Worm (Caenorhabditis elegans) whole organism, L2 larva: ENCODE measurements around the gene str-69.

Experiments used
- R02D3.7 ChIP-seq: fragments of 150-350 bp; optimal IDR thresholded peaks from 2 replicates; lab custom pipeline; 2014; ENCODE audit warnings: missing biosample characterization, missing genetic modification characterization
- ZK546.5 ChIP-seq: sonication (generic microtip); optimal IDR thresholded peaks from 2 replicates; lab custom pipeline; 2017; ENCODE audit warnings: missing biosample characterization, missing genetic modification characterization
- aly-2 ChIP-seq: fragments of 150-350 bp; optimal IDR thresholded peaks from 2 replicates; lab custom pipeline; 2014; ENCODE audit warnings: missing biosample characterization, missing genetic modification characterization
- ceh-16 ChIP-seq: fragments of 150-350 bp; optimal IDR thresholded peaks from 2 replicates; lab custom pipeline; 2014; ENCODE audit warnings: missing biosample characterization, missing genetic modification characterization
- fos-1 ChIP-seq: fragments of 150-350 bp; optimal IDR thresholded peaks from 2 replicates; lab custom pipeline; 2014; ENCODE audit warnings: missing biosample characterization, missing genetic modification characterization
- lin-11 ChIP-seq: fragments of 150-350 bp; sonication (generic microtip); optimal IDR thresholded peaks from 2 replicates; lab custom pipeline; 2014; ENCODE audit warnings: missing biosample characterization, missing genetic modification characterization, inconsistent platforms, mixed read lengths
- lin-13 ChIP-seq: fragments of 150-350 bp; optimal IDR thresholded peaks from 2 replicates; lab custom pipeline; 2014; ENCODE audit warnings: missing biosample characterization, missing genetic modification reagents, missing genetic modification characterization
- mab-5 ChIP-seq: fragments of 150-350 bp; optimal IDR thresholded peaks from 2 replicates; lab custom pipeline; 2014; ENCODE audit warnings: missing biosample characterization, missing genetic modification characterization
- nhr-10 ChIP-seq: sonication (generic microtip); optimal IDR thresholded peaks from 2 replicates; lab custom pipeline; 2017; ENCODE audit warnings: missing biosample characterization, missing genetic modification characterization
- nhr-11 ChIP-seq: fragments of 150-350 bp; optimal IDR thresholded peaks from 2 replicates; lab custom pipeline; 2014; ENCODE audit warnings: missing biosample characterization, missing genetic modification characterization
- nhr-25 ChIP-seq: fragments of 150-350 bp; sonication (generic microtip); optimal IDR thresholded peaks from 3 replicates; lab custom pipeline; 2014; ENCODE audit warnings: missing biosample characterization, missing genetic modification characterization
- unc-39 ChIP-seq: fragments of 150-350 bp; optimal IDR thresholded peaks from 2 replicates; lab custom pipeline; 2014; ENCODE audit warnings: missing biosample characterization, missing genetic modification characterization

DNA sequence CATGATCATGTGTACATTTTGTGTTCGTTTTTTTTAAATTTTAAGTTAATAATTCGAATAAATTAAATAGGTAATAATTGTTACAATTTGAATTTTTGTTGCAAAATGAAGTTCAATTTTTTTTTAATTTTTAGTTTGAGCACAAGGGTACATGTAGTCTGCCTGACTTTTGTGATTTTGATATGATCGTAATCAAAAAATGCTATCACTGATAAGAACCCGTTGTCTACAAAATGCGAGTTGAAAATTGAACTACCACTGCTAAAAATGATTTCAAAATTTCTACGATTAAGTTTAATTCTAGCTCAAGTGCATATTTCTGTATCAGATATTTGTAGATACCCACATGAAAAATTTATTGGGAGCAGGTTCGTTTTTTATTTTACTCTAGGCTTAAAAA is 12.5 kb upstream of the str-69 start, which contains the start of gene clec-210:
- TF ChIP-seq unc-39 (no peak), nhr-11 (tag; lab: Kevin White, UChicago) (no peak), ZK546.5 (tag; lab: Kevin White, UChicago) (no peak), lin-13 (GFP tag; lab: Kevin White, UChicago) (no peak), aly-2 (tag; lab: Kevin White, UChicago) (no peak), nhr-10 (no peak), ceh-16 (tag; lab: Kevin White, UChicago) (no peak), R02D3.7 (tag; lab: Kevin White, UChicago) (no peak), nhr-25 (no peak), lin-11 (tag; lab: Kevin White, UChicago) (no peak), fos-1 (tag; lab: Kevin White, UChicago) (peak; percentile 28), mab-5 (tag; lab: Kevin White, UChicago) (no peak)
